Worm (Caenorhabditis elegans) whole organism, late embryonic: Measurements from ENCODE around the gene M02D8.5.

Source experiments
- ceh-45 ChIP-seq: fragments of 200-800 bp; sonication (Bioruptor generic); IDR thresholded peaks from 2 replicates; pipeline ENCODE4 v1.3.6; 2022; ENCODE audit warnings: missing genetic modification reagents, missing genetic modification characterization, missing compliant biosample characterization
- elt-4 ChIP-seq: sonication (generic microtip); optimal IDR thresholded peaks from 2 replicates; lab custom pipeline; 2016; ENCODE audit warnings: missing genetic modification characterization, missing compliant biosample characterization
- hlh-6 ChIP-seq: sonication (generic microtip); optimal IDR thresholded peaks from 2 replicates; lab custom pipeline; 2016; ENCODE audit warnings: missing genotype, missing genetic modification characterization, missing compliant biosample characterization
- nhr-11 ChIP-seq: fragments of 150-350 bp; optimal IDR thresholded peaks from 2 replicates; lab custom pipeline; 2014; ENCODE audit warnings: missing biosample characterization, missing genetic modification characterization
- pag-3 ChIP-seq: sonication (generic microtip); optimal IDR thresholded peaks from 2 replicates; lab custom pipeline; 2016; ENCODE audit warnings: missing compliant biosample characterization, missing genetic modification characterization, borderline replicate concordance
- pqm-1 ChIP-seq: sonication (generic microtip); optimal IDR thresholded peaks from 2 replicates; lab custom pipeline; 2016; ENCODE audit warnings: missing genetic modification characterization, missing compliant biosample characterization

ce11 chrX:8716822-8717221 is 44.6 kb downstream of the M02D8.5 start, which contains the start of gene F53A9.7:
- TF ChIP-seq hlh-6 (tag; lab: Kevin White, UChicago) (no peak), pqm-1 (tag; lab: Kevin White, UChicago) (no peak), pag-3 (tag; lab: Kevin White, UChicago) (no peak), ceh-45 (no peak), nhr-11 (tag; lab: Kevin White, UChicago) (no peak), elt-4 (tag; lab: Kevin White, UChicago) (no peak)
